Fruit fly (Drosophila melanogaster) whole organism, wandering third instar larva: ENCODE results near the gene Rab14.

Experiments
- Abd-B ChIP-seq: fragments of >200 bp; optimal IDR thresholded peaks from 2 replicates; lab custom pipeline; 2017; ENCODE audit warnings: missing biosample characterization, missing genetic modification characterization
- CG32264 ChIP-seq: fragments of 200-800 bp; sonication (Bioruptor generic); optimal IDR thresholded peaks from 2 replicates; lab custom pipeline; 2016; ENCODE audit warnings: missing biosample characterization, missing genetic modification characterization
- Dif ChIP-seq: fragments of 200-275, 200-300 bp; sonication (Bioruptor generic); optimal IDR thresholded peaks from 2 replicates; lab custom pipeline; 2018; ENCODE audit warnings: missing biosample characterization, missing genetic modification characterization; ENCODE audit not compliant: partially characterized antibody
- GATAd ChIP-seq: sonication (Bioruptor generic); optimal IDR thresholded peaks from 2 replicates; lab custom pipeline; 2016; ENCODE audit warnings: missing biosample characterization, missing genetic modification characterization
- Hnf4 ChIP-seq: fragments of 200-800 bp; sonication (Bioruptor generic); optimal IDR thresholded peaks from 2 replicates; lab custom pipeline; 2016; ENCODE audit warnings: missing biosample characterization, mild to moderate bottlenecking, missing genetic modification characterization
- Hr78 ChIP-seq: fragments of >200 bp; optimal IDR thresholded peaks from 2 replicates; lab custom pipeline; 2017; ENCODE audit warnings: missing biosample characterization, missing genetic modification characterization
- Hr83 ChIP-seq: fragments of 200-300 bp; sonication (Bioruptor generic); optimal IDR thresholded peaks from 2 replicates; lab custom pipeline; 2016; ENCODE audit warnings: missing biosample characterization, mild to moderate bottlenecking, missing genetic modification characterization, moderate library complexity; ENCODE audit not compliant: poor library complexity, severe bottlenecking
- Mio ChIP-seq: sonication (Bioruptor generic); optimal IDR thresholded peaks from 2 replicates; lab custom pipeline; 2016; ENCODE audit warnings: missing biosample characterization, missing genetic modification characterization
- N ChIP-seq: fragments of >200 bp; optimal IDR thresholded peaks from 2 replicates; lab custom pipeline; 2018; ENCODE audit warnings: missing biosample characterization, missing external identifiers, missing genetic modification characterization
- OdsH ChIP-seq: fragments of 200-800 bp; sonication (Bioruptor generic); optimal IDR thresholded peaks from 2 replicates; lab custom pipeline; 2016; ENCODE audit warnings: missing biosample characterization, mild to moderate bottlenecking, missing genetic modification characterization
- Rel ChIP-seq, 2 experiments: fragments of 200-800 bp; sonication (Bioruptor generic) in 1 of 2; optimal IDR thresholded peaks; 2 replicates in 1 of 2; 3 replicates in 1 of 2; lab custom pipeline; 2016 to 2019; ENCODE audit warnings: mild to moderate bottlenecking in 2 of 2, missing biosample characterization in 2 of 2, missing genetic modification characterization in 2 of 2, moderate library complexity in 1 of 2
- Sp1 ChIP-seq: fragments of 200-800 bp; sonication (Bioruptor generic); optimal IDR thresholded peaks from 3 replicates; lab custom pipeline; 2019; ENCODE audit warnings: missing biosample characterization, mild to moderate bottlenecking, missing genetic modification characterization, moderate library complexity
- Vsx2 ChIP-seq: fragments of 200-300, 225-300 bp; sonication (Bioruptor generic); optimal IDR thresholded peaks from 2 replicates; lab custom pipeline; 2018; ENCODE audit warnings: missing biosample characterization, missing genetic modification characterization; ENCODE audit not compliant: partially characterized antibody
- br ChIP-seq: fragments of 200-800 bp; sonication (Bioruptor generic); optimal IDR thresholded peaks from 2 replicates; lab custom pipeline; 2016; ENCODE audit warnings: missing biosample characterization, missing genetic modification characterization
- brk ChIP-seq: fragments of 200-800 bp; sonication (Bioruptor generic); optimal IDR thresholded peaks from 2 replicates; lab custom pipeline; 2016; ENCODE audit warnings: missing biosample characterization, mild to moderate bottlenecking, missing genetic modification characterization
- dl ChIP-seq, 2 experiments: fragments of 175-275, 200-275 bp in 1 of 2; fragments of 200-275 bp in 1 of 2; sonication (Bioruptor generic); optimal IDR thresholded peaks; lab custom pipeline; 2018; ENCODE audit warnings: mild to moderate bottlenecking in 2 of 2, missing biosample characterization in 2 of 2, missing genetic modification characterization in 2 of 2, moderate library complexity in 2 of 2; ENCODE audit not compliant: partially characterized antibody in 2 of 2, insufficient read depth in 1 of 2
- dmrt93B ChIP-seq: fragments of 200-800 bp; sonication (Bioruptor generic); optimal IDR thresholded peaks from 2 replicates; lab custom pipeline; 2018; ENCODE audit warnings: missing biosample characterization, mild to moderate bottlenecking, missing genetic modification characterization
- dsf ChIP-seq: sonication (Bioruptor generic); optimal IDR thresholded peaks from 2 replicates; lab custom pipeline; 2016; ENCODE audit warnings: missing biosample characterization, missing genetic modification characterization, borderline replicate concordance
- foxo ChIP-seq, 2 experiments: fragments of 200-800 bp; sonication (Bioruptor generic); optimal IDR thresholded peaks; 2 replicates in 1 of 2; 3 replicates in 1 of 2; lab custom pipeline; 2016 to 2017; ENCODE audit warnings: missing biosample characterization in 2 of 2, missing genetic modification characterization in 2 of 2
- fru ChIP-seq: fragments of 200-800 bp; sonication (Bioruptor generic); optimal IDR thresholded peaks from 3 replicates; lab custom pipeline; 2016; ENCODE audit warnings: missing biosample characterization, mild to moderate bottlenecking, missing genetic modification characterization
- jim ChIP-seq: fragments of 175-275, 200-325 bp; sonication (Bioruptor generic); optimal IDR thresholded peaks from 2 replicates; lab custom pipeline; 2016; ENCODE audit warnings: missing biosample characterization, mild to moderate bottlenecking, missing genetic modification characterization
- lola ChIP-seq: fragments of >200 bp; optimal IDR thresholded peaks from 2 replicates; lab custom pipeline; 2017; ENCODE audit warnings: missing biosample characterization, missing genetic modification characterization
- pan ChIP-seq: fragments of >200 bp; optimal IDR thresholded peaks from 2 replicates; lab custom pipeline; 2017
- psq ChIP-seq: fragments of 200-800 bp; sonication (Bioruptor generic); optimal IDR thresholded peaks from 3 replicates; lab custom pipeline; 2017; ENCODE audit warnings: missing biosample characterization, mild to moderate bottlenecking, missing genetic modification characterization, moderate library complexity
- rgr ChIP-seq: fragments of 200-800 bp; sonication (Bioruptor generic); optimal IDR thresholded peaks from 3 replicates; lab custom pipeline; 2016; ENCODE audit warnings: missing biosample characterization, mild to moderate bottlenecking, missing genetic modification characterization
- sage ChIP-seq: fragments of 200-800 bp; sonication (Bioruptor generic); optimal IDR thresholded peaks from 2 replicates; lab custom pipeline; 2016; ENCODE audit warnings: missing biosample characterization, mild to moderate bottlenecking, missing genetic modification characterization
- tai ChIP-seq: sonication (Bioruptor generic); optimal IDR thresholded peaks from 2 replicates; lab custom pipeline; 2016; ENCODE audit warnings: missing biosample characterization, missing genetic modification characterization
- usp ChIP-seq: fragments of >200 bp; optimal IDR thresholded peaks from 2 replicates; lab custom pipeline; 2017; ENCODE audit warnings: missing biosample characterization, missing genetic modification characterization
- woc ChIP-seq: sonication (Bioruptor generic); optimal IDR thresholded peaks from 2 replicates; lab custom pipeline; 2016; ENCODE audit warnings: missing biosample characterization, mild to moderate bottlenecking, missing genetic modification characterization

Rab14 gene

dm6 chr2L:14348602-14349001 is 6.3 kb upstream of the Rab14 start, which contains the start of gene mTTF:
Gene mTTF, minus strand, starts transcription at chr2L:14348790.
- TF ChIP-seq Vsx2 (GFP tag; lab: Kevin White, UChicago) (peak; percentile 74), usp (GFP tag; lab: Kevin White, UChicago) (no peak), Dif (GFP tag; lab: Kevin White, UChicago) (peak; percentile 88), sage (GFP tag; lab: Kevin White, UChicago) (no peak), dl (GFP tag; optimal IDR thresholded peaks at IDR 0.05; lab: Kevin White, UChicago; ENCODE audit: insufficient read depth in 1 of 2, partially characterized antibody in 2 of 2) (peak in 1 of 2 experiments; percentile 4), Abd-B (GFP tag; lab: Kevin White, UChicago) (no peak), Hr78 (GFP tag; lab: Kevin White, UChicago) (no peak)

- TF ChIP-seq Vsx2 (GFP tag; lab: Kevin White, UChicago) (no peak), dsf (GFP tag; lab: Kevin White, UChicago) (no peak), woc (GFP tag; lab: Kevin White, UChicago) (no peak), CG32264 (GFP tag; lab: Kevin White, UChicago) (no peak), dl (GFP tag; optimal IDR thresholded peaks at IDR 0.05; lab: Kevin White, UChicago; ENCODE audit: insufficient read depth in 1 of 2, partially characterized antibody in 2 of 2) (no peak), fru (GFP tag; lab: Kevin White, UChicago) (no peak), Hr78 (GFP tag; lab: Kevin White, UChicago) (no peak), dmrt93B (GFP tag; lab: Kevin White, UChicago) (no peak), Rel (GFP tag; optimal IDR thresholded peaks at IDR 0.05; lab: Kevin White, UChicago) (no peak), Rel (tag; optimal IDR thresholded peaks at IDR 0.05; lab: Kevin White, UChicago) (no peak), lola (GFP tag; lab: Kevin White, UChicago) (no peak), OdsH (GFP tag; lab: Kevin White, UChicago) (no peak)
Measured at dm6 chr2L:14350587-14350986, 4.4 kb upstream of the Rab14 start.

dm6 chr2L:14351441-14352127 is 3.4 kb upstream of the Rab14 start, which contains the start of gene CG43052:
Gene CG43052, plus strand, starts transcription at chr2L:14352077.
- TF ChIP-seq CG32264 (GFP tag; lab: Kevin White, UChicago) (no peak), GATAd (GFP tag; lab: Kevin White, UChicago) (no peak), Vsx2 (GFP tag; lab: Kevin White, UChicago) (no peak), psq (GFP tag; lab: Kevin White, UChicago) (no peak), Hnf4 (GFP tag; lab: Kevin White, UChicago) (no peak), pan (lab: Kevin White, UChicago) (no peak), lola (GFP tag; lab: Kevin White, UChicago) (no peak), Hr78 (GFP tag; lab: Kevin White, UChicago) (no peak), foxo (GFP tag; optimal IDR thresholded peaks at IDR 0.05; lab: Kevin White, UChicago) (no peak), tai (GFP tag; lab: Kevin White, UChicago) (no peak), usp (GFP tag; lab: Kevin White, UChicago) (no peak), br (no peak), jim (no peak), dsf (GFP tag; lab: Kevin White, UChicago) (no peak), fru (GFP tag; lab: Kevin White, UChicago) (no peak), dl (GFP tag; optimal IDR thresholded peaks at IDR 0.05; lab: Kevin White, UChicago; ENCODE audit: insufficient read depth in 1 of 2, partially characterized antibody in 2 of 2) (no peak), brk (no peak), Sp1 (GFP tag; lab: Kevin White, UChicago) (no peak), rgr (GFP tag; lab: Kevin White, UChicago) (no peak), Hr83 (no peak)

dm6 chr2L:14355852-14356174 is 868 bp downstream of the Rab14 start:
- TF ChIP-seq rgr (GFP tag; lab: Kevin White, UChicago) (no peak), lola (GFP tag; lab: Kevin White, UChicago) (no peak), woc (GFP tag; lab: Kevin White, UChicago) (no peak), fru (GFP tag; lab: Kevin White, UChicago) (peak; percentile 24), dl (GFP tag; optimal IDR thresholded peaks at IDR 0.05; lab: Kevin White, UChicago; ENCODE audit: insufficient read depth in 1 of 2, partially characterized antibody in 2 of 2) (no peak)

- TF ChIP-seq N (GFP tag; lab: Kevin White, UChicago) (no peak), Hnf4 (GFP tag; lab: Kevin White, UChicago) (peak; percentile 13), foxo (GFP tag; optimal IDR thresholded peaks at IDR 0.05; lab: Kevin White, UChicago) (no peak), Mio (GFP tag; lab: Kevin White, UChicago) (no peak), Hr83 (peak; percentile 27)
Measured at dm6 chr2L:14356279-14356678, 1.3 kb downstream of the Rab14 start.
